Fruit fly (Drosophila melanogaster): Measurements from ENCODE around the gene CG43658.
A peak's percentile ranks its signal among the peaks of the same experiment; 100 is the strongest.

Gene CG43658

DNA sequence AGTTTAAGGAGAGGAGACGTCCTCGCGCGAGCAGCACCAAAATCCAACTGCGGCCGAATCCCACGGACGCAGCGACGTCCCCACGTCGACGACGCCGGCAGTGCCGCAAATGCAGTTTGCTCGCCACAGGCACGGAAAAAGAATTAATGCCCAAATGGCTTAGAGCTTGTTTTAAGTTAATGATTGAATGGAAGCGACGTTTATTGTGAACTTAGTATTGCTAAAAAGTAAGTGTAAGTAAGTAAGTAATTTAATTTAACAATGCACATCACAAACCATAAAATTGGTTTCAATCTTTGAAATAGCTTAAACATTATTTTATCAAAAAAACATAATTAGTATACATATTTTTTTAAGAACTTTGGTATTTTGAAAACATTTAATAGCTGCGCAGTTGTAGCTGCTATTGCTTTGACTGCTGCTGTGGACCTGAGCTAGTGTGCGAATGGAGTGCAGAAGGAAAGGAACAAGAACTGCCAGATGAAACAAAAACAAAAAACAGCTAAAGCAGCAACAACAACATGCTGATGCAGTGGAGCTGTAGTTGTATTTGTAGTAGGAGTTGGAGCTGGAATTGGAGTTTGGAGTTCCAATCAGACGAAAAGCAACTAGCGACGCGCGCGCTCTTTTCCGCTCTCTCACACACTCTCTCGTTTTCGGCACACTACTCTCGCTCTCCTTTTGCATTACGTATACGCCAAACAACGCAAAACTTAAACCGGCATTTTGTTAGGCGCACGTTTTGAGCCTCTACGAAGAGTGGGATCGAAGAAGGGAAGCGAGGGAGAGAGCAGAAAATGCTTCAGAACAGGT is at the start of gene CG43658:
CG43658 (minus strand) TSS at position 51 of the 813 bp plus-strand sequence.
- TF ChIP-seq CTCF (optimal IDR thresholded peaks at IDR 0.05) (no peak), CG8478 (optimal IDR thresholded peaks at IDR 0.05) (no peak)

DNA sequence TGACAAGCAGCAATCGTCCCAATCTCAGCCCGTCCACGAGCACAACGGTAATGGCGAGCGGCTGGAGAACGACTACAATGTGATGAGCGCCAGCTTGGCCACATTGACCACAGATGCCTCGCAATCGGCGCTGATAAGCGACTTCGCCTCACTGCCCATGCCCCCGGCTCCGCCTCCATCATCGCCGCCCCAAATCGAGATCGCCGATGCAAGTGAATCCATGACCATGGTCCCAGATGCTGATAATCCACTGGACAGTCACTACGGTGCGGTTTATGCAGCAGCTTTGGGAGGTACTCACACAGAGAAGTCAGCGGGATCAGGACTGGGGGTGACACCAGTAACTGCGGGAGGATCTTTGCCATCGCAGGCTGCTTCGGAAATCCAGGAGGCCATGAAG is 41.5 kb upstream of the CG43658 start:
- TF ChIP-seq CTCF (optimal IDR thresholded peaks at IDR 0.05) = no peak
- no peak for TF ChIP-seq CG8478 (optimal IDR thresholded peaks at IDR 0.05)

DNA sequence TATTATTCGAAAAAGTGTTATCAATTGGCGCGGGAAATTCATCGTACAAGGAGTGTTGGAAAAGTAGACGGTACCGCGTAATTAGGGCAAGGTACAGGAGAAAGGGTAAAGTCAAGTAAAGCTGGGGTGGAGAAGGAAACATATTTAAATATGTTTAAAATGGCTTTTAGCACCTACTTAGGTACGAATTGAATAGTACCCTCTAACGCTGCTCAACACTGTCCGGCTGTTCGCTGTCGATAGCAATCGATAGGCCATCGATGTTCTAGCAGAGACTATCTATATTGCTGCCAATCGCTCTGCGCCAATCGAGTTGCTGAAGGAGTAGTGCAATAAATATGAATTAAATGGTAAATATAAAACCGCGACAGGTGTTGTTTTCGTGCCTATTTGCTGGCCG is 38.4 kb upstream of the CG43658 start, which contains the start of gene X11L:
X11L (plus strand) TSS at position 279 of the 400 bp plus-strand sequence.
- TF ChIP-seq CG8478 (optimal IDR thresholded peaks at IDR 0.05) (no peak), CTCF (optimal IDR thresholded peaks at IDR 0.05) (no peak)

DNA sequence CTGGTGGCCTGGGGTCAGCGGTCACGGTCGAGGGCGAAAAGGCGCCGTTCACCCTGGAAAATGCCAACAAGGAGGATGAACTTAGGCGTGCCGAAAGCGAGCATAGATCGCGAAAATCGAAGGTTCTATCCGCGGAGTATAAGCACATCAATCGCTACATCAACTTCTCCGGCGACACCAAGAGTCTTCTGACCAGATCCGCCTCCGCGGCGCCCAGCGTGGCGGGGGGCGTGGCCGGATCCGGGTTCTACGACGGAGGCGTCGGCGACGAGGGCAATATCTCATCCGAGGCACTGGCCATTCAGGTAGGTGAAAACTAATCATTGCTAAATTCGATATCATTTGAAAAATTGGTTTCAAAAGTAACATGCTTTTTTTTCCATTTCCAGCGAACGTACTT is 36.6 kb upstream of the CG43658 start:
- TF ChIP-seq CTCF (optimal IDR thresholded peaks at IDR 0.05) = no peak
- no peak for TF ChIP-seq CG8478 (optimal IDR thresholded peaks at IDR 0.05)

DNA sequence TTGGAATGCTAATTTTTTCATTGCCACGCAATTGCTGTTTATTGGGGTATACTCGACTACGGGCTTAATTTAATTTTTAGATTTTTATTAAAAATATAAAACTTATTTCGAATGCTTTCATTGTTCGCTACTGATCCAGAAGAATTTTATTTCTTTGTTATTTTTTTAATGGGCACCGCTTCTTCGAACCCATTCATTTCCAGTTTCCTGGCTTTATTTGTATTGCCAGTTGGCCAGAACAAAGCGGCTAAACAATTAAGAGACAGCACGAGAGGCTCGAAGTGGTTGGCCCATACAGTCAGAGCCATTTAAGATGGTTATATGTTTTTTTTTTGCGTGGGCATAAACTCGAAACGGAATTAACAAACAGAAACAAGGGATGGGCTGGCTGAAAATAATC is 34.8 kb upstream of the CG43658 start:
- no peak for TF ChIP-seq CTCF (optimal IDR thresholded peaks at IDR 0.05)
- TF ChIP-seq CG8478 (optimal IDR thresholded peaks at IDR 0.05) = no peak

DNA sequence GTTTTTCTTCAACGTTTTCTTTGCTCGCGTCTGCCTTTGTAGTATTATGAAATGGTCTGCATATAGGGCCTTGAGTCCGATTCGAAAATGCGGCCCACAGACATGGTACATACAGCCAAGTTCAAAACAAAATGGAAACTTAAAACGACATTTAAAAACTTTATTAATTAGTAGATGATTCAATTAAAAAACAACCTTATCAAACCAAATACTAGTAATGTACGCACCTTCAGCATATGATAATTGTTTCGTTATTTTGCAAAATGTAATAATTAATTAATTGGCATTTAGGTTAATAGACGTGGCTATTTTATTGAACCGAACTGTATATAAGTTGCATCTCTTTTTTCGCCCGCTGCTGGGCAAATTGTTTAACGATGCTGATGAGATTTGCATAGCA is 33.8 kb upstream of the CG43658 start:
- no peak for TF ChIP-seq CTCF (optimal IDR thresholded peaks at IDR 0.05)

DNA sequence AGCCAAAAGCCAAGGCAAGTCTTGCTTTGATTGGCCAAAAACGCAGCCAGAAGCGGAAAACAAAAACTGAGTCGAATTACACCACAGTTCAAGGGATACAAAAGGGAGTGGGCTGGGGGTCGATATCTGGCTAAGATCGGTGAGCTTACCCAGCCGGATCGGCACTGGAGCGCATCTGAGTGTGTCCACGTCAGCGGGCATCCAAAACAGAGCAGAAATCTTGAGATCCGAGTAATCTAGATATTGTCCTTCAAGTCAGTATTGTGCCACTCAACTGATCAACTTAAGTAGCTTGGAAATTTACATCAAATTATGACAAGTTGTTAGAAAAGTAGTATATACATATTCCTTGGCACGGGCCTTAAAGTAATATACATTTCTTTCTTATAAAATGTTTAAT is 27.6 kb upstream of the CG43658 start, which contains the start of gene CG12992:
CG12992 (plus strand) TSS at position 301 of the 400 bp plus-strand sequence.
- no peak for TF ChIP-seq CTCF (optimal IDR thresholded peaks at IDR 0.05)
- TF ChIP-seq CG8478 (optimal IDR thresholded peaks at IDR 0.05) = no peak

DNA sequence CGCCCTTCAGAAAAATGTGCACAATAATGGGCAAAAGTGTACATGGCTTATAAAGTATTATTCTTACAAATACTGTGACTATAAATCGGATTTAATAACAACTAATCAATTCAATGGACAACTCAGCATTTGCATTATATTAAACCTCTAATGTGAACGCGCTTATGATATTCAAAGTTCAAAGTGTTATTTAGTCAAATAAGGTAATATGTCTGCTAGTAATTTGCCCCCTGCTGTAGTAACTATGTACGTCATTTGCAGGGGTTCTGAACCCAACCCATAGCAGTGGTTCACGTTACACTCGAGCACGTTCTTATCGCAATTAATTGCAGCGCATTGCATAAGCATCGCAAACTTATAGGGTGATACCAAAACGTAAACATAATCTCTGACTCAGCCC is 27.2 kb upstream of the CG43658 start:
- no peak for TF ChIP-seq CG8478 (optimal IDR thresholded peaks at IDR 0.05)
- TF ChIP-seq CTCF (optimal IDR thresholded peaks at IDR 0.05) = no peak

DNA sequence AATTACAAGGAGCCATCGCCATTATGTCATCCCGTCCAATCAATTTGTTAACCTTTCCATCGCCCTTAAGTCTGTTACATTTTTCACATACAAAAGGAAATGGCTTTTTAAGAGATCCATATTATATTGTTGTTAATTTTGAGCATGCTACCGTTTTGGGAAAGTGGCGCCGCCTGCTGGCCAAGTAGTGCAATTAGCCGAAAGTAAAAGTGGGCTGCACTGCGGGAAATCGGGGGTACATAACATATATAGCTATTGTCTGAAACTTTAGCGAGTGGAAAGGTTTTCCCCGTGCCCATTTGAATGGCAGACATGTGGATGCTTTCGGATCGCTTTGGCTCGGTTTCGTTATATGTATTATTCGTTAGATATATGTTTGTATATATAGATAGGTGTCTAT is 24.9 kb upstream of the CG43658 start:
- peak; percentile 58 to 72 for TF ChIP-seq CTCF (optimal IDR thresholded peaks at IDR 0.05)
- no peak for TF ChIP-seq CG8478 (optimal IDR thresholded peaks at IDR 0.05)

DNA sequence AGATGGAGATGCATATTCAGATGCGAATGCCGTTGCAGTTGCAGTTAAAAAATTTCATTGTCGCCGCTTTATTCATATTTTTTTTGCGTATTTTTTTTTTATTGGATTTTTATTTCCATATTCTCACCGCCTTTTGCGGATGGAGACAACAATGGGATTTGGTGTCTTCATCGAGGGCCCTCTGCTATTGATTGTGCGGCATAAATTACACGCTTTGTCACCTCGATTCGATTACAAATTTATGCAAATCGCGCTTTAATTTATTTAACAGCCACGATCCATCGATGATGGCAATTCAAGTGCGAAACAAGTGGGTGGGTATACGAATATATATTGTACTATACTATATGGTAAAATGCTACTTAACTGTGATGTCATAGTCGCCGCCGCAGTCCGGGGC is 22.7 kb upstream of the CG43658 start:
- TF ChIP-seq CTCF (optimal IDR thresholded peaks at IDR 0.05) (no peak), CG8478 (optimal IDR thresholded peaks at IDR 0.05) (no peak)

DNA sequence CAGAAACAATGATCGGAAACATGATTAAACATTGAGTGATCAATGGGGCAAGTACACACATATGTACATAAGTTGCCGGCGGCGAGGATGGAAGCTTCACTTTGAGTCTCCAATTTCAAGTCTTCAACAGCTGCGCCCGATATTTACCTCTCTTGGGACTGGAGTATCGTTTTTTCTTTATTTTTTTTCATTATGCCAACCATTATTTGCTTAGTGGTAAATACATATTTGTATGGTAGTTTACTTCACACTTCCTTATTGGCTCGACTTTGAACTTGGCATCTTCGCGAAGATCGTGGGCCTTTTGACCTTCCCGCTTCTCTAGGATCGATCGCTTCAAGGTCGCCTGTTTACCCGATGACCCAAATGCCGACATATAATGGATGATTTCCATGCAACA is 21.7 kb upstream of the CG43658 start:
- TF ChIP-seq CTCF (optimal IDR thresholded peaks at IDR 0.05) (no peak), CG8478 (optimal IDR thresholded peaks at IDR 0.05) (no peak)

DNA sequence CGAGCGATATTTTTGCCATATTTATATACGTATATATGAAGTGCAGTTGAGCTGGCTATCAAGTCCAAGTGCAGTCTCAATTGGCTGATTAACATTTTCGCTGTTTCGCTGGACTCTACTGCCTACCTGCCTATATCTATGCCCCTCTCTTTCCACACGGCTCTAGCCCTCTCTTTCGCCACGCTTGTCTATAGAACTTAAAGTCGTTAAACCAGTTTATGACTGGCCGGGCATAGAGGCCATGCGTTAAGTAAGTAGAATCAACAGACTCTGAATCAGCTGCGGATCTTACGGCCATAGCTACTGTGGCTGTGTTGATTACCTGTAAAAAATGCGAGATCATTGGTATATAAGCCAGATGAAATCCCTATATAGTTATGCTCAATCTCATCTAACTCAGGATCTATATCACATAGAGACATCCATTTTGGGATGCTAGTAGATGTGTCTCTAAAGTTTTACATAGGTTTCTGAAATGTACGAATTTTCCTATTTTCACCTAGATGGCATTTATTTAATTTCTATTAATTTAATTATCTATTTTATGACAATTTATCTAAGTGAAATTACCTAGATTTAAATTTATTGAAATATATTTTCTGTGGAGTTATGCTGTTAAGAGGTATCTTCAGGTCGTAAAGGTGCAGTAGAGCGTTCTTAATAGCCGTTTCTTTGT is 20.8 kb upstream of the CG43658 start:
- TF ChIP-seq CG8478 (optimal IDR thresholded peaks at IDR 0.05) (no peak), CTCF (optimal IDR thresholded peaks at IDR 0.05) (no peak)

DNA sequence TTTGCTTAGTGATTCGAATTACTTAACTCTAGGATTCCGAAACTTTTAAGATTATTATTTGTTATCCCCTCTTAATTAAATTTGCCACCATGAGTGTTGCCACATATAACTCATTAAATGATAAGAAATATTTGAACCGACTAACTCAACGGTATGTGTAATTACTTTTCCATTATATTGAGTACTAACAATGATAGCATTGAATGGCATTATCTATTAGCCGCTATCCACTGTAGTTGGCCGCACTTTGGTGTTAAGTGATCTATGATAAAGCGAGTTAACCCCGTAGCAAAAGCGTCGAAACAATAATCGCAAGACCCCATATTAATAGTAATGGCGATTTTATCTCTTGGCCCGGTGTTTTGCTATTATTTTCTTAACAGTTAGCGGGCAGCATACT is 20.0 kb upstream of the CG43658 start:
- TF ChIP-seq CTCF (optimal IDR thresholded peaks at IDR 0.05) = no peak
- TF ChIP-seq CG8478 (optimal IDR thresholded peaks at IDR 0.05) = no peak

DNA sequence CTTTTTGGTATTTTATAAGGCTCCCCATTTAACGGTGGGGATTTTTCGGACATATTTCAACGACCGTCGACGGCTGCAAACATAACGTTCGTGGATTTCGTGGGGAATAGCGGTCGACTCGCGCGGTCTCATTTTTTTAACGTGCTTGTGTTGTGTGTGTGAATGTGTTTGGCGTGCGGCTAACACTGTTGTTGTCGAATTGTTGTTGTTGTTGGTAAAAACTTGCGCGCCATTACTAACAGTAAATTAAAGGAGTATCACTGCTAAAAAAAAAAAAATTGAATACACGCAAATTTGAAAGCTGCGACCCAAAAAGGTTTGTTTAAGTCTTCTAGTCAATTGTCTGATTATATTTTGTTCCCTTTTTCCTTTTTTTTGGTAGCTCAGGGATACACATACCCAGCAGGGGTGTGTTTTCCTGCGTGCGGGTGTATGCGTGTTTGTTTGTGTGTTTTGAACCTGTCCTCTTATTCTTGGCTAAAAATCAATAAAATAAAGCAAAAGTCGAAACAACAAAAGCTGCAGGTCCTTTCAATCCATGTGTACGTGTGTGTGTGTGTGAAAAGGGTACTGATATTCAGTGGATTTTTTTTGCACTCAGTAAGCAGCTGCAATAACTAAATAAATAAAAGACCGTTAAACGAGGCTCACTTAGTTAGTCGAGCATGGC is 18.9 kb upstream of the CG43658 start, which contains the start of gene CG12991:
CG12991 (plus strand) TSS at position 80 of the 670 bp plus-strand sequence.
- no peak for TF ChIP-seq CG8478 (optimal IDR thresholded peaks at IDR 0.05)
- TF ChIP-seq CTCF (optimal IDR thresholded peaks at IDR 0.05) = no peak

Measured in S2 (cell line).